Fruit fly (Drosophila melanogaster): ENCODE results near the gene CG43121.

CG43121 gene

DNA sequence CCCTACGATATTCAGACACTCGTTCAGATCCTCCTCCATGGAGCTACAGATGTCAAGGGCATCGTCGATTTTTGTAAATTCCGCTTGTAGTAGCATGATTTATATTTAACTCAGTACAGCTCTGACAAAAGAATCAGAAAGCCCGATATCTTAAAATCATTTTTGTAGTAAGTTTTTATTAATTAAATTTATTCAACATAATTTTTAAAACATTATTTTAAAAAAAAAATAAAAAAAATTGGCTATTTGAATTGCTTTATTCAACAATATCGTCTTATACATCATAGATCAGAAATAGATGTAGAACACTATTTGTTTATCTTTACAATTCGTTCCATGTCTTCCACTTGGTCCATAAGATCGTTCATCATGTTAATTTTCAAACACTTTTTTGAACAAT, 24.8 kb upstream of the CG43121 start, which contains the start of gene CG13474:
Gene CG13474, minus strand, starts transcription at position 101 of the 400 bp plus-strand sequence.
- no peak for TF ChIP-seq pad (GFP tag; optimal IDR thresholded peaks at IDR 0.05)
- TF ChIP-seq cic (GFP tag; optimal IDR thresholded peaks at IDR 0.05), result no peak
- TF ChIP-seq tj (GFP tag; optimal IDR thresholded peaks at IDR 0.05), result no peak
- TF ChIP-seq CG14711 (tag; optimal IDR thresholded peaks at IDR 0.05), result no peak
- TF ChIP-seq Clk (GFP tag; optimal IDR thresholded peaks at IDR 0.05), result no peak
- TF ChIP-seq CG1620 (GFP tag; optimal IDR thresholded peaks at IDR 0.05), result no peak
- TF ChIP-seq bab1 (GFP tag; optimal IDR thresholded peaks at IDR 0.05), result no peak
- no peak for TF ChIP-seq CG33017 (tag; optimal IDR thresholded peaks at IDR 0.05)
- no peak for TF ChIP-seq cnc (optimal IDR thresholded peaks at IDR 0.05)
- no peak for TF ChIP-seq CG7045 (GFP tag; optimal IDR thresholded peaks at IDR 0.05)
- no peak for TF ChIP-seq CG5204 (GFP tag; optimal IDR thresholded peaks at IDR 0.05)
- no peak for TF ChIP-seq toe (GFP tag; optimal IDR thresholded peaks at IDR 0.05)

DNA sequence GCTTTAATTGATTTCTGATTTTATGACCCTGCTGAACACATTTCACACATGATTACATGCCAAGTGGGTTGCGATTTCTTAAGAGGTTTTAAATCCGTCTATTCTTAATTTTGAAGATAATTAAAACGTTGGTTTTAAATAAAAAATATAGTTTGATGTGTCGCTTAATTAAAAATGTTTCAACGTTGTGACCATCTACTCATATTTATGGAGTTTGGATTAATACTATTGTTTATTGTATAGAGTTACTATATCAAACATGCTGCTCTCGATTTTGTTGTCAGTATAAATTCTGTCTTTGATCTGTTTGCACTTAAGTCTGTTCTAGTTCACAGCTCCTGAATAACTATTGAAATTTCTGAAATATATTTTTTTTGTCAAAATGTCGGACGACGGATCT, 18.8 kb upstream of the CG43121 start, which contains the start of gene gdrd:
Gene gdrd, plus strand, starts transcription at position 301 of the 400 bp plus-strand sequence.
- TF ChIP-seq kay (GFP tag; ENCODE audit: borderline replicate concordance) (peak; percentile 70), CG7045 (GFP tag; optimal IDR thresholded peaks at IDR 0.05) (no peak)

DNA sequence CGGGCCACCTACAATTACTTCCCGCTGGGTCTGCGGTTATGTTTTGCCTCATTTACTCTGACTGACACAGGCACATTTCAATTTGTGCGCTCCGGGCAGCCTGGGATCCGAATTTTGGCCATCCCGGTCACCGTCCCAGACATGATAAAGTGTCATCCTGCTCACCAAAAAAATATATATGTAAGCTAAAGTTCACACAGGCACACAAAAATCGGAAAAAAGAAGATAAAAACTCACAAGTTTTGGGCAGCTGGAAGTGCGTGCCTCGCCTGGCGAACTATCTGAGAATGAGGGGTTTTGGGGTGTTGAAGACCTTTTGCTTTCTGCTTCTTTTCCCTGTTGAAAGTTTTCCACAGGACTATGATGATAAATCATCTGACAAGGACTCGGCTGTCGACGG, 14.0 kb upstream of the CG43121 start:
- TF ChIP-seq Crg-1 (GFP tag; optimal IDR thresholded peaks at IDR 0.05) (no peak), cic (GFP tag; optimal IDR thresholded peaks at IDR 0.05) (no peak), tj (GFP tag; optimal IDR thresholded peaks at IDR 0.05) (no peak), bab1 (GFP tag; optimal IDR thresholded peaks at IDR 0.05) (no peak), Mnt (GFP tag; optimal IDR thresholded peaks at IDR 0.05) (no peak), CG1620 (GFP tag; optimal IDR thresholded peaks at IDR 0.05) (no peak), kay (GFP tag; ENCODE audit: borderline replicate concordance) (no peak), CG33017 (tag; optimal IDR thresholded peaks at IDR 0.05) (no peak), CG7101 (tag; optimal IDR thresholded peaks at IDR 0.05) (no peak), CG5204 (GFP tag; optimal IDR thresholded peaks at IDR 0.05) (no peak), cnc (optimal IDR thresholded peaks at IDR 0.05) (no peak), Hr96 (GFP tag; optimal IDR thresholded peaks at IDR 0.05) (no peak), ovo (GFP tag; optimal IDR thresholded peaks at IDR 0.05) (no peak), Clk (GFP tag; optimal IDR thresholded peaks at IDR 0.05) (no peak), CG12768 (GFP tag; optimal IDR thresholded peaks at IDR 0.05) (no peak)

DNA sequence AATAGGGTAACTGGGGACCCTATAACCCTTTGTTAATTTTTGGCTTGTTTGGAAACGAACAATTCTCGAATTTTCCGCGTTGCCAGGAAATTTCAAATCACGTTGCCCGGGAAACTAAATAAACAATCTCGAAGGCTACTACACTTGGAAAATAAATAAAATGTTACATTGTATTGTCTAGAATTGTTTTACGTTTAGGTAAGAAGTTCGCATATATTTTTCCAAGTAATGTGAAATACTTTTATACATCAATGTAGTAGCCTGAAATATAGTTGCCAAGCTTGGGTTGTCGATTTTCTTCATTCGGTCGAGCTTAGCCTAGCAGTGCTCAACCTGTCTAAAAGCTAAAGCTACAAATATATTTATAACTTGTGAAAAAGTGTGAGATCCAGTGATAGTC, 12.2 kb upstream of the CG43121 start, which contains the start of gene Dnaaf6:
Gene Dnaaf6, plus strand, starts transcription at position 301 of the 400 bp plus-strand sequence.
- TF ChIP-seq CG11617 (GFP tag; optimal IDR thresholded peaks at IDR 0.05), result no peak
- no peak for TF ChIP-seq CG7045 (GFP tag; optimal IDR thresholded peaks at IDR 0.05)
- TF ChIP-seq Clk (GFP tag; optimal IDR thresholded peaks at IDR 0.05), result no peak
- no peak for TF ChIP-seq Mnt (GFP tag; optimal IDR thresholded peaks at IDR 0.05)
- no peak for TF ChIP-seq CG5204 (GFP tag; optimal IDR thresholded peaks at IDR 0.05)
- TF ChIP-seq tj (GFP tag; optimal IDR thresholded peaks at IDR 0.05), result no peak
- no peak for TF ChIP-seq kay (GFP tag; ENCODE audit: borderline replicate concordance)
- TF ChIP-seq cnc (optimal IDR thresholded peaks at IDR 0.05), result no peak

DNA sequence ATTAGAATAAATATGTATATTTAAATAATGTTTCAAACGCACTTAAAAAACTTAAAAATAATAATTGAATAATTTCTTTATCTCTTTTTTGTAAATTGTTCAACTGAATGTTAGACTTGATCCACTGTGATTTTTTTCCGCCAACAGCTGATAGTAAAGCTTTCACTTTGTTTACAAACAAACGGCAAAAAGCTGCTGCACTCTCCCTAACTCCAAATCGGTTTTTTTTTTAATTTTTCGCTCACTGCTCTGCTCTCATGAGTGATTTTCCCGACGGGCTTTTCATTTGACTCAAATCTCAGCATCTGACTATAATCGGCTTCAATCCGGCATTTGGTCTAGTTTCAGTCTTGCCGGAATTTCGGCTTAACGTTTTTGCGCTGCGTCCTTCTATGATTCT, 9.3 kb upstream of the CG43121 start:
- TF ChIP-seq kay (GFP tag; ENCODE audit: borderline replicate concordance) (peak; percentile 67), CG1620 (GFP tag; optimal IDR thresholded peaks at IDR 0.05) (no peak)

DNA sequence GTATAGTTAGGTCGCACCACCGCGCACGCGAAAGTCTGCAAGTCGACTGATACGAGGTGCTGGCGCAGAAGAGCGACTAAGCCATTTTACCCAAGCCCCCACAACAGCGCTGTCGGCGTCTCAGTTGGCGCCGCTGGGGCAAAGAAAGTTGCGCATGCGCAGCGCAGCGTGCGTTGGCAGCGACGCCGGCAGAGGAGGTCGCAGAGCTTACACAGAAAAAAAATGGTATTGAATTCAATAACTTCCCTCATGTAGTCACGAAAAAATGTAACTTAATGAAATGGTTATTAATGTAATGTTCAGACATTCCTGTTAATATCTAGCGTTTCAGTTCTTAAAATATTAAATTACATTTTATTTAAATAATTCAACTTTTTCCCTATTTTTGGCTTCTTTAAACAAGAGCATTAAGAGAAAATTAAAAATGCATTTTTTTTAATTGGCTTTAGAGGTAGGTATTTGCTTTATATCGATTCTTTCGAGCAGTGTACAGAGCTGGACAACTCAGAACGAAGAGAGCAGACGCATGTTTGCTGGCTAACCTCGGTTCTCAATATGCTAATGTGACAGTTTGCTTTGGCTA, 6.0 kb upstream of the CG43121 start, which contains the start of gene CG4914:
Gene CG4914, minus strand, starts transcription at position 51 of the 583 bp plus-strand sequence.
- TF ChIP-seq Hr96 (GFP tag; optimal IDR thresholded peaks at IDR 0.05), result no peak
- TF ChIP-seq CG11617 (GFP tag; optimal IDR thresholded peaks at IDR 0.05), result no peak
- TF ChIP-seq tj (GFP tag; optimal IDR thresholded peaks at IDR 0.05), result no peak
- TF ChIP-seq cic (GFP tag; optimal IDR thresholded peaks at IDR 0.05), result no peak
- TF ChIP-seq cnc (optimal IDR thresholded peaks at IDR 0.05), result no peak
- no peak for TF ChIP-seq toe (GFP tag; optimal IDR thresholded peaks at IDR 0.05)
- no peak for TF ChIP-seq CG1620 (GFP tag; optimal IDR thresholded peaks at IDR 0.05)
- TF ChIP-seq CG5204 (GFP tag; optimal IDR thresholded peaks at IDR 0.05), result no peak
- no peak for TF ChIP-seq kay (GFP tag; ENCODE audit: borderline replicate concordance)
- no peak for TF ChIP-seq pad (GFP tag; optimal IDR thresholded peaks at IDR 0.05)
- no peak for TF ChIP-seq CG12768 (GFP tag; optimal IDR thresholded peaks at IDR 0.05)
- no peak for TF ChIP-seq CG14711 (tag; optimal IDR thresholded peaks at IDR 0.05)
- TF ChIP-seq Clk (GFP tag; optimal IDR thresholded peaks at IDR 0.05), result no peak
- TF ChIP-seq CG7045 (GFP tag; optimal IDR thresholded peaks at IDR 0.05), result no peak
- no peak for TF ChIP-seq Mnt (GFP tag; optimal IDR thresholded peaks at IDR 0.05)
- no peak for TF ChIP-seq Crg-1 (GFP tag; optimal IDR thresholded peaks at IDR 0.05)
- TF ChIP-seq CG7101 (tag; optimal IDR thresholded peaks at IDR 0.05), result no peak
- no peak for TF ChIP-seq CG33017 (tag; optimal IDR thresholded peaks at IDR 0.05)
- TF ChIP-seq bab1 (GFP tag; optimal IDR thresholded peaks at IDR 0.05), result no peak

DNA sequence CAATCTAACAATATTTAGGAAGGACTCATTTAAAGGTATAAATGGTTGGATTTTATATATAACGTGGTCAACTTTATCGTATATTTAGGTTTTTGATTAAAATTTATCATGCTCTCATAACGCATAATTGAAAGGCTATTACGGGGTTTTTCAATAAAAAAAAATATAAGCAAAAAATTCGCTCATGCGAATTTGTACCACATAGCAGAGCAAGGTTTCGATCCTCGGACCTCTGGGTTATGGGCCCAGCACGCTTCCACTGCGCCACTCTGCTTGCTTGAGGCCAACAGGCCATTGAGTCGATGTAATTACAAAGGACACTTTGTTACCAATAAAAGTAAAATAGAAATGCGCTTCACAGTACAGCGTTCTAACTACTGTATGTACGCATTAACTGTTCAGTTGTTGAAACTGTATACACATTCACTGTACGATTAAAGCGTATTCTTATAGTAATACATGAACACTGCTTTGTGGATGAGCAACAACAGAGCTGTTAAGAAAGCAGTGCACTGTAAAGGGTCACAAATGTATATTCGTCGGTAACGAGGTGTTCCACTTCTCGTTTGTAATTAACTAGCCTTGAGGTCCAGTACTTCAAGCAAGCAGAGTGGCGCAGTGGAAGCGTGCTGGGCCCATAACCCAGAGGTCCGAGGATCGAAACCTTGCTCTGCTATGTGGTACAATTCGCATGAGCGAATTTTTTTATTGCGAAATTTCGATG, 1.7 kb upstream of the CG43121 start:
- TF ChIP-seq bab1 (GFP tag; optimal IDR thresholded peaks at IDR 0.05) (peak; percentile 64), cic (GFP tag; optimal IDR thresholded peaks at IDR 0.05) (peak; percentile 14), cnc (optimal IDR thresholded peaks at IDR 0.05) (no peak), Crg-1 (GFP tag; optimal IDR thresholded peaks at IDR 0.05) (peak; percentile 12), kay (GFP tag; ENCODE audit: borderline replicate concordance) (no peak), pad (GFP tag; optimal IDR thresholded peaks at IDR 0.05) (no peak)
